Fruit fly (Drosophila melanogaster) Kc167 (cell line): ENCODE data around the gene corolla.

Source experiments
- Myc ChIP-seq: fragments of >200 bp; optimal IDR thresholded peaks from 2 replicates; lab custom pipeline; 2017; ENCODE audit warnings: missing external identifiers
- Sin3A ChIP-seq: fragments of >200 bp; optimal IDR thresholded peaks from 2 replicates; lab custom pipeline; 2018; ENCODE audit warnings: missing external identifiers
- h ChIP-seq: fragments of >200 bp; optimal IDR thresholded peaks from 3 replicates; lab custom pipeline; 2018; ENCODE audit warnings: missing external identifiers
- insv ChIP-seq: fragments of >200 bp; optimal IDR thresholded peaks from 3 replicates; lab custom pipeline; 2018; ENCODE audit warnings: missing external identifiers
- psq ChIP-seq: fragments of >200 bp; optimal IDR thresholded peaks from 2 replicates; lab custom pipeline; 2017; ENCODE audit warnings: missing external identifiers
- ttk ChIP-seq: sonication (Bioruptor generic); optimal IDR thresholded peaks from 2 replicates; lab custom pipeline; 2017; ENCODE audit warnings: missing external identifiers

Gene corolla

dm6 chrX:17602466-17602865 lies 29.4 kb downstream of the corolla start:
- no peak for TF ChIP-seq insv (lab: Kevin White, UChicago)
- TF ChIP-seq h = no peak
- no peak for TF ChIP-seq ttk (lab: Kevin White, UChicago)
- no peak for TF ChIP-seq psq (lab: Kevin White, UChicago)
- no peak for TF ChIP-seq Sin3A
- TF ChIP-seq Myc (lab: Kevin White, UChicago) = no peak

- TF ChIP-seq h = no peak
- no peak for TF ChIP-seq insv (lab: Kevin White, UChicago)
- no peak for TF ChIP-seq ttk (lab: Kevin White, UChicago)
Observed at dm6 chrX:17599330-17599729, 32.5 kb downstream of the corolla start, which contains the start of gene X11L. X11L (plus strand) TSS chrX:17599608.

dm6 chrX:17597622-17598021 lies 34.2 kb downstream of the corolla start:
- TF ChIP-seq psq (lab: Kevin White, UChicago) (no peak), Sin3A (no peak), Myc (lab: Kevin White, UChicago) (no peak), h (no peak), ttk (lab: Kevin White, UChicago) (no peak), insv (lab: Kevin White, UChicago) (no peak)

dm6 chrX:17595822-17596221 lies 36.0 kb downstream of the corolla start:
- TF ChIP-seq insv (lab: Kevin White, UChicago) = no peak
- no peak for TF ChIP-seq Myc (lab: Kevin White, UChicago)
- TF ChIP-seq h = no peak
- no peak for TF ChIP-seq psq (lab: Kevin White, UChicago)
- no peak for TF ChIP-seq Sin3A
- TF ChIP-seq ttk (lab: Kevin White, UChicago) = no peak

dm6 chrX:17594745-17595144 lies 37.1 kb downstream of the corolla start:
- TF ChIP-seq ttk (lab: Kevin White, UChicago) = no peak
- TF ChIP-seq h = no peak
- no peak for TF ChIP-seq Myc (lab: Kevin White, UChicago)
- TF ChIP-seq psq (lab: Kevin White, UChicago) = no peak
- TF ChIP-seq insv (lab: Kevin White, UChicago) = no peak
- no peak for TF ChIP-seq Sin3A

- TF ChIP-seq insv (lab: Kevin White, UChicago) = no peak
- TF ChIP-seq Sin3A = no peak
- no peak for TF ChIP-seq psq (lab: Kevin White, UChicago)
- TF ChIP-seq h = no peak
- TF ChIP-seq Myc (lab: Kevin White, UChicago) = no peak
- TF ChIP-seq ttk (lab: Kevin White, UChicago) = no peak
Observed at dm6 chrX:17588565-17588964, 43.3 kb downstream of the corolla start, which contains the start of gene CG12992. CG12992 (plus strand) TSS chrX:17588865.

- TF ChIP-seq h (no peak), Sin3A (no peak), Myc (lab: Kevin White, UChicago) (no peak), insv (lab: Kevin White, UChicago) (no peak), ttk (lab: Kevin White, UChicago) (no peak), psq (lab: Kevin White, UChicago) (no peak)
Observed at dm6 chrX:17588134-17588533, 43.7 kb downstream of the corolla start.

- TF ChIP-seq h (no peak), Myc (lab: Kevin White, UChicago) (no peak), Sin3A (no peak), ttk (lab: Kevin White, UChicago) (no peak), insv (lab: Kevin White, UChicago) (no peak), psq (lab: Kevin White, UChicago) (no peak)
Observed at dm6 chrX:17585892-17586291, 46.0 kb downstream of the corolla start.

dm6 chrX:17583706-17584105 lies 48.1 kb downstream of the corolla start:
- TF ChIP-seq insv (lab: Kevin White, UChicago) = no peak
- no peak for TF ChIP-seq h
- TF ChIP-seq psq (lab: Kevin White, UChicago) = no peak
- TF ChIP-seq Sin3A = no peak
- TF ChIP-seq Myc (lab: Kevin White, UChicago) = no peak
- no peak for TF ChIP-seq ttk (lab: Kevin White, UChicago)

- TF ChIP-seq insv (lab: Kevin White, UChicago) (no peak), Sin3A (no peak), h (no peak), psq (lab: Kevin White, UChicago) (no peak)
Observed at dm6 chrX:17582650-17583049, 49.2 kb downstream of the corolla start.

- TF ChIP-seq h (no peak), ttk (lab: Kevin White, UChicago) (no peak), Myc (lab: Kevin White, UChicago) (no peak), insv (lab: Kevin White, UChicago) (no peak), Sin3A (no peak), psq (lab: Kevin White, UChicago) (no peak)
Observed at dm6 chrX:17581606-17582281, 50.1 kb downstream of the corolla start.

- TF ChIP-seq insv (lab: Kevin White, UChicago) (no peak), h (no peak), psq (lab: Kevin White, UChicago) (no peak), ttk (lab: Kevin White, UChicago) (no peak), Sin3A (no peak), Myc (lab: Kevin White, UChicago) (no peak)
Observed at dm6 chrX:17580954-17581353, 50.9 kb downstream of the corolla start.
